Fruit fly (Drosophila melanogaster) whole organism, pupa: ENCODE measurements around the gene CG42488.

Experiments
- CG10348 ChIP-seq: fragments of 200-800 bp; sonication (Bioruptor generic); IDR thresholded peaks from 2 replicates; pipeline ENCODE4 v1.3.6; 2022; ENCODE audit warnings: missing biosample characterization, missing genetic modification characterization
- CG12605 ChIP-seq: fragments of 200-800 bp; sonication (Bioruptor generic); IDR thresholded peaks from 2 replicates; pipeline ENCODE4 v1.3.6; 2022; ENCODE audit warnings: missing biosample characterization, missing genetic modification characterization
- CG13204 ChIP-seq: fragments of 200-800 bp; sonication (Bioruptor generic); optimal IDR thresholded peaks from 2 replicates; lab custom pipeline; 2018; ENCODE audit warnings: missing biosample characterization, mild to moderate bottlenecking, missing genetic modification characterization, moderate library complexity
- CG14655 ChIP-seq: fragments of 200-800 bp; sonication (Bioruptor generic); optimal IDR thresholded peaks from 3 replicates; lab custom pipeline; 2017; ENCODE audit warnings: mild to moderate bottlenecking, missing biosample characterization, missing genetic modification reagents, missing genetic modification characterization
- CG15710 ChIP-seq: fragments of 200-800 bp; sonication (Bioruptor generic); optimal IDR thresholded peaks from 2 replicates; lab custom pipeline; 2018; ENCODE audit warnings: missing biosample characterization, mild to moderate bottlenecking, missing genetic modification characterization, moderate library complexity
- CG17806 ChIP-seq: fragments of 200-800 bp; sonication (Bioruptor generic); optimal IDR thresholded peaks from 2 replicates; lab custom pipeline; 2018; ENCODE audit warnings: missing biosample characterization, mild to moderate bottlenecking, missing genetic modification characterization, moderate library complexity
- CG32121 ChIP-seq: fragments of 200-800 bp; sonication (Bioruptor generic); IDR thresholded peaks from 2 replicates; pipeline ENCODE4 v1.3.6; 2022; ENCODE audit warnings: missing biosample characterization, missing genetic modification characterization
- CG34367 ChIP-seq: fragments of 200-800 bp; sonication (Bioruptor generic); optimal IDR thresholded peaks from 2 replicates; lab custom pipeline; 2018; ENCODE audit warnings: missing biosample characterization, mild to moderate bottlenecking, missing genetic modification characterization
- CG4496 ChIP-seq: fragments of 200-800 bp; sonication (Bioruptor generic); IDR thresholded peaks from 3 replicates; pipeline ENCODE4 v1.3.6; 2022; ENCODE audit warnings: missing biosample characterization, missing genetic modification characterization
- CG8159 ChIP-seq: fragments of 200-800 bp; sonication (Bioruptor generic); optimal IDR thresholded peaks from 3 replicates; lab custom pipeline; 2018; ENCODE audit warnings: missing biosample characterization, mild to moderate bottlenecking, missing genetic modification characterization, moderate library complexity
- CG8301 ChIP-seq: fragments of 200-800 bp; sonication (Bioruptor generic); optimal IDR thresholded peaks from 2 replicates; lab custom pipeline; 2018; ENCODE audit warnings: missing biosample characterization, mild to moderate bottlenecking, missing genetic modification characterization
- CG9948 ChIP-seq: fragments of 200-800 bp; sonication (Bioruptor generic); optimal IDR thresholded peaks from 2 replicates; lab custom pipeline; 2018; ENCODE audit warnings: missing biosample characterization, mild to moderate bottlenecking, missing genetic modification characterization, moderate library complexity
- D1 ChIP-seq: fragments of 200-800 bp; sonication (Bioruptor generic); optimal IDR thresholded peaks from 2 replicates; lab custom pipeline; 2018; ENCODE audit warnings: missing biosample characterization, mild to moderate bottlenecking, missing genetic modification characterization, moderate library complexity
- EcR ChIP-seq: fragments of 200-800 bp; sonication (Bioruptor generic); optimal IDR thresholded peaks from 3 replicates; lab custom pipeline; 2019; ENCODE audit warnings: missing biosample characterization, missing genetic modification characterization, mild to moderate bottlenecking, moderate library complexity, missing genetic modification reagents
- Ets98B ChIP-seq: fragments of 200-800 bp; sonication (Bioruptor generic); IDR thresholded peaks from 2 replicates; pipeline ENCODE4 v1.3.6; 2022; ENCODE audit warnings: missing biosample characterization, missing genetic modification characterization
- Pif1A ChIP-seq: fragments of 200-800 bp; sonication (Bioruptor generic); optimal IDR thresholded peaks from 3 replicates; lab custom pipeline; 2016; ENCODE audit warnings: missing biosample characterization, missing genetic modification characterization
- Pif1B ChIP-seq: fragments of 200-800 bp; sonication (Bioruptor generic); optimal IDR thresholded peaks from 3 replicates; lab custom pipeline; 2016; ENCODE audit warnings: missing biosample characterization, missing genetic modification characterization
- Snoo ChIP-seq: fragments of 200-800 bp; sonication (Bioruptor generic); optimal IDR thresholded peaks from 3 replicates; lab custom pipeline; 2017; ENCODE audit warnings: missing biosample characterization, mild to moderate bottlenecking, missing genetic modification characterization, inconsistent platforms
- fd96Ca ChIP-seq: fragments of 200-800 bp; sonication (Bioruptor generic); IDR thresholded peaks from 3 replicates; pipeline ENCODE4 v1.3.6; 2022; ENCODE audit warnings: missing biosample characterization, missing genetic modification characterization
- gl ChIP-seq: fragments of 200-800 bp; sonication (Bioruptor generic); optimal IDR thresholded peaks from 2 replicates; lab custom pipeline; 2018; ENCODE audit warnings: missing biosample characterization, mild to moderate bottlenecking, missing genetic modification characterization
- rn ChIP-seq: fragments of 200-800 bp; sonication (Bioruptor generic); IDR thresholded peaks from 2 replicates; pipeline ENCODE4 v1.3.6; 2022; ENCODE audit warnings: missing biosample characterization, missing genetic modification characterization

The CG42488 gene

DNA sequence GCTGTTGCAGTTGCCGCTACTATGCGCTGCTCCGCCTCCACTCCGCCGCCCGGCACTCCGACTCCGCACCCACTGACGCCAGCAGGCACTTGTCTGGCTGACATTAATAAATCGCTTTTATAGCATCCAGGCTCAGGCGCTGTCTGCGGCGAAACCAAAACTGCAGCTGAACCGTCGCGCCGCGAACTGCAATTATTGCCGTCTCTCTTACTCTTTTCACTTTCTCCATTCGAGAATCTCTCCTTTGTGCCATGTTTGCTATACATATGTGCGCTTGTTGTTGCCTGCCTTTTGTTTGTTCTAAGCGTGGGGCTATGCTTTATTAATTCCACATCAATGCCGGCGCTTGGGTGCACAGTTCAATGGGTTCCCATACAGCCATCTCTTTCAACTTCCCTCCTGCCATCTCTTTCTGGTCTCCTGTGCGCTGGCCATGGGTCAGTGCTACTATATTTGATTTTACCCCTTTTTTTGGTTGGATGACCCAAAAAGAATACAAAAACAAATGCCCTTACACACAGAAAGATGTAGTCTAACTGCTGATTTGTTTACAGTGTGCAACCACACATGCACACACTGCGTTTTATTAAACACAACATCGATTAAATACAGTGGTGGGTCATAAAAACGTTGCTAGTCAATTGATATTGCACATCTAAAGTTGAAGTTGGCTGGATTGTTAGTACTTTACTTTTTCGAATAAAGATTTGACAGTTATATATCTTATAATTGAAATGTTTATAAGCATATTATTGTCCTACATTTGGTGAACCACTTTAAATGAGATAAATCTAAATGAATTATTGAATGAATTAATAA, 36.2 kb upstream of the CG42488 start:
- TF ChIP-seq CG13204 (GFP tag; lab: Kevin White, UChicago) (peak; percentile 82), gl (no peak)

DNA sequence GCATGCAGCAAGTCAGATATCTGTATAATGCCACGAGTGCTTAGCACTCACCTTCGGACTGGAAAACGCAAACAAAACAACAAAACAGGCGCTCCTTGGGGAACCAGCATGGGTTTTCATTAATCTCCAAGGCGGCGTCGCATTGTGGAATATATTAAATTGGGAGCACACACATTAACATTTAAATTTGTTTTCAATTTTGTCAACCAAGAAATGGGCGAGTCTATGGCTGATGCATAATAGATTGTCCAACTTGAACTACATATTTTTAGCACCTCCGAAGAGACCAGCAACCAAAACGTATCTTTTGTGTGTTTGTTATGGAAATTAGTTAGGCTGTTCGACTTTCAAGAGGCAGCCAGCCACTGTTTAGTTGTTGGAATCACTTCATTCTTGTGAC, 35.4 kb upstream of the CG42488 start:
- TF ChIP-seq CG34367 (tag; lab: Kevin White, UChicago) (no peak), CG15710 (no peak), gl (no peak), CG10348 (GFP tag; lab: Robert Waterston, UW) (no peak), Snoo (tag; lab: Kevin White, UChicago) (no peak), fd96Ca (GFP tag; lab: Robert Waterston, UW) (no peak), CG9948 (no peak), CG17806 (tag; lab: Kevin White, UChicago) (no peak), CG12605 (GFP tag; lab: Robert Waterston, UW) (no peak), Ets98B (GFP tag; lab: Robert Waterston, UW) (no peak)

DNA sequence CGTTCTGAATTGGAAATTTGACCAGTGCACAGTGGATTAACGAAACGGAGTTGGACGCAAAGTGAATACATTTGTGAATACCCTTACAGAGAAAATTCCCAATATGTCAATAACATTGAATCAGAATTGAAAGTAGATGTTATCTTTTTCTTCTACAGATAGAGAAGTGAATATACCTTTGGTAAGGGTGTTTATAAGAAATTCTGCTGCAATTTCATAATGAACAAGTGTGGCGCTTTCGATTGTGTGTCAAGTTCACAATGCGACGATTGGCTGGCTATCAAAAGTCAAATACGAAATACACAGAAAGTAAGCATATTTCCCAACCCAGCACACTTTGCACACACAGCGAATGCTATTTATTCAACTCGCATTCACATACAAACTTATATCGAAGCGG, 34.6 kb upstream of the CG42488 start:
- TF ChIP-seq CG17806 (tag; lab: Kevin White, UChicago) (no peak), CG8301 (tag; lab: Kevin White, UChicago) (no peak), CG12605 (GFP tag; lab: Robert Waterston, UW) (no peak), D1 (tag; lab: Kevin White, UChicago) (no peak), gl (no peak), Snoo (tag; lab: Kevin White, UChicago) (no peak), Pif1B (GFP tag; lab: Kevin White, UChicago) (no peak), CG10348 (GFP tag; lab: Robert Waterston, UW) (no peak), rn (no peak), CG4496 (GFP tag; lab: Robert Waterston, UW) (no peak), CG13204 (GFP tag; lab: Kevin White, UChicago) (no peak), CG32121 (GFP tag; lab: Robert Waterston, UW) (no peak)

dm6 chr3R:25448737-25449136, 34.2 kb upstream of the CG42488 start:
- TF ChIP-seq EcR = no peak
- TF ChIP-seq, all 21 proteins: peak for 0

dm6 chr3R:25451832-25452231, 31.1 kb upstream of the CG42488 start:
- TF ChIP-seq CG9948 = peak; percentile 45
- peak; percentile 24 for TF ChIP-seq CG17806 (tag; lab: Kevin White, UChicago)
- TF ChIP-seq CG34367 (tag; lab: Kevin White, UChicago) = peak; percentile 7
- no peak for TF ChIP-seq Pif1B (GFP tag; lab: Kevin White, UChicago)
- peak; percentile 62 for TF ChIP-seq CG8301 (tag; lab: Kevin White, UChicago)
- TF ChIP-seq Pif1A (GFP tag; lab: Kevin White, UChicago) = peak; percentile 38
- no peak for TF ChIP-seq CG12605 (GFP tag; lab: Robert Waterston, UW)
- TF ChIP-seq CG14655 = peak; percentile 75
- TF ChIP-seq CG8159 = peak; percentile 57
- TF ChIP-seq D1 (tag; lab: Kevin White, UChicago) = no peak

DNA sequence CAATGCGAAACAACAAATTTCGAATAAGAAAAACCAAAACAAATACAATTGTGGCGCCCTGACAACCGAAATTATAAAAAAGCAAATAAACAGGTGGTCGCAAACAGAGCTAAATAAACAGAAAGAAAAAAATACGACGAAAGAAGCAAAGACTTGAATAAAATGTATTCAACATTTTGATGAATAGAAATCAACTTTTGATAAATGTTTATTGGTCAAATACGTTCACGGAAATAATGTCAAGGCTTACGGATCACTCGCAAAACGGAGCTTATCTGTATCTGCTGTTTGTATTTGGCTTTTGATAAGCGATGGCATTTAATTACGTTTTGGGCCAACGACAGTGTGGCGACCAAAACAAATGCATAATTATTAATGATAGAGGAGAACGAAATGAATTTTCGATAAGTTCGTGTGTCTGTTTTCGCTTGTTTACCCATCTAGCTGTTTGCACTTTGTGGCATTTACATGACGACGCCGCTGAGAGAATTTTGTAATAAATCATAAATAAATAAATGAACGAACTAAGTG, 29.7 kb upstream of the CG42488 start:
- TF ChIP-seq Snoo (tag; lab: Kevin White, UChicago) = no peak
- no peak for TF ChIP-seq CG4496 (GFP tag; lab: Robert Waterston, UW)
- no peak for TF ChIP-seq CG34367 (tag; lab: Kevin White, UChicago)
- TF ChIP-seq fd96Ca (GFP tag; lab: Robert Waterston, UW) = no peak
- no peak for TF ChIP-seq rn
- TF ChIP-seq EcR = no peak
- no peak for TF ChIP-seq gl
- TF ChIP-seq D1 (tag; lab: Kevin White, UChicago) = no peak
- no peak for TF ChIP-seq CG13204 (GFP tag; lab: Kevin White, UChicago)
- TF ChIP-seq Pif1A (GFP tag; lab: Kevin White, UChicago) = no peak

dm6 chr3R:25457097-25457496, 25.8 kb upstream of the CG42488 start:
- TF ChIP-seq CG9948 (no peak), CG14655 (no peak), CG10348 (GFP tag; lab: Robert Waterston, UW) (no peak), Snoo (tag; lab: Kevin White, UChicago) (no peak), Pif1B (GFP tag; lab: Kevin White, UChicago) (no peak), CG17806 (tag; lab: Kevin White, UChicago) (no peak), CG32121 (GFP tag; lab: Robert Waterston, UW) (no peak), CG8301 (tag; lab: Kevin White, UChicago) (no peak), EcR (no peak), gl (no peak)
